Fruit fly (Drosophila melanogaster): ENCODE data around the gene CG42544.
A peak's percentile ranks its signal among the peaks of the same experiment; 100 is the strongest.

The CG42544 gene

dm6 chr3R:7304455-7305088 lies at the start of gene CG42544:
Gene CG42544, plus strand, starts transcription at chr3R:7304592.
- TF ChIP-seq CTCF (optimal IDR thresholded peaks at IDR 0.05), result peak; percentile 76 to 78
- TF ChIP-seq CG8478 (optimal IDR thresholded peaks at IDR 0.05), result no peak

dm6 chr3R:7259554-7259953 lies 44.8 kb upstream of the CG42544 start:
- TF ChIP-seq CTCF (optimal IDR thresholded peaks at IDR 0.05) (no peak), CG8478 (optimal IDR thresholded peaks at IDR 0.05) (no peak)

- no peak for TF ChIP-seq CTCF (optimal IDR thresholded peaks at IDR 0.05)
- TF ChIP-seq CG8478 (optimal IDR thresholded peaks at IDR 0.05), result no peak
These were observed 38.7 kb upstream of the CG42544 start, which contains the start of the genes Gld and Syt4 for dm6 chr3R:7265567-7266208. Gene Gld, minus strand, starts transcription at chr3R:7265703. Gene Syt4, plus strand, starts transcription at chr3R:7266065.

- TF ChIP-seq CG8478 (optimal IDR thresholded peaks at IDR 0.05) (no peak), CTCF (optimal IDR thresholded peaks at IDR 0.05) (no peak)
These were observed 29.3 kb upstream of the CG42544 start for dm6 chr3R:7274973-7275525.

dm6 chr3R:7276782-7277181 lies 27.6 kb upstream of the CG42544 start:
- TF ChIP-seq CTCF (optimal IDR thresholded peaks at IDR 0.05) (no peak), CG8478 (optimal IDR thresholded peaks at IDR 0.05) (no peak)

dm6 chr3R:7282244-7282890 lies 22.0 kb upstream of the CG42544 start:
- no peak for TF ChIP-seq CG8478 (optimal IDR thresholded peaks at IDR 0.05)
- no peak for TF ChIP-seq CTCF (optimal IDR thresholded peaks at IDR 0.05)

- TF ChIP-seq CTCF (optimal IDR thresholded peaks at IDR 0.05), result no peak
- TF ChIP-seq CG8478 (optimal IDR thresholded peaks at IDR 0.05), result no peak
These were observed 18.7 kb upstream of the CG42544 start, which contains the start of gene RacGAP84C for dm6 chr3R:7285662-7286061. Gene RacGAP84C, plus strand, starts transcription at chr3R:7285962.

dm6 chr3R:7306539-7307192 lies 2.3 kb downstream of the CG42544 start:
- TF ChIP-seq CTCF (optimal IDR thresholded peaks at IDR 0.05) (no peak), CG8478 (optimal IDR thresholded peaks at IDR 0.05) (no peak)

dm6 chr3R:7309579-7310037 lies 5.2 kb downstream of the CG42544 start, which contains the start of gene rn:
Gene rn, minus strand, starts transcription at chr3R:7309629.
- TF ChIP-seq CG8478 (optimal IDR thresholded peaks at IDR 0.05) (no peak), CTCF (optimal IDR thresholded peaks at IDR 0.05) (no peak)

dm6 chr3R:7310576-7310975 lies 6.2 kb downstream of the CG42544 start:
- no peak for TF ChIP-seq CTCF (optimal IDR thresholded peaks at IDR 0.05)
- TF ChIP-seq CG8478 (optimal IDR thresholded peaks at IDR 0.05), result no peak

- TF ChIP-seq CG8478 (optimal IDR thresholded peaks at IDR 0.05), result no peak
- no peak for TF ChIP-seq CTCF (optimal IDR thresholded peaks at IDR 0.05)
These were observed 8.6 kb downstream of the CG42544 start for dm6 chr3R:7313034-7313433.

dm6 chr3R:7317107-7317506 lies 12.7 kb downstream of the CG42544 start, which contains the start of gene CG10029:
Gene CG10029, minus strand, starts transcription at chr3R:7317207.
- TF ChIP-seq CG8478 (optimal IDR thresholded peaks at IDR 0.05) (no peak), CTCF (optimal IDR thresholded peaks at IDR 0.05) (no peak)

dm6 chr3R:7322549-7322948 lies 18.2 kb downstream of the CG42544 start:
- TF ChIP-seq CG8478 (optimal IDR thresholded peaks at IDR 0.05) (no peak), CTCF (optimal IDR thresholded peaks at IDR 0.05) (no peak)

- TF ChIP-seq CG8478 (optimal IDR thresholded peaks at IDR 0.05) (no peak), CTCF (optimal IDR thresholded peaks at IDR 0.05) (no peak)
These were observed 21.8 kb downstream of the CG42544 start for dm6 chr3R:7326200-7326599.

dm6 chr3R:7330695-7331094 lies 26.3 kb downstream of the CG42544 start:
- no peak for TF ChIP-seq CTCF (optimal IDR thresholded peaks at IDR 0.05)
- TF ChIP-seq CG8478 (optimal IDR thresholded peaks at IDR 0.05), result no peak
